Fruit fly (Drosophila melanogaster) whole organism, embryonic: ENCODE measurements around the gene r2d2.

Source experiments
- Adf1 ChIP-seq: fragments of 200-800 bp; sonication (Bioruptor generic); IDR thresholded peaks from 2 replicates; pipeline ENCODE4 v1.3.6; 2022; ENCODE audit warnings: missing biosample characterization, missing genetic modification characterization
- CG1024 ChIP-seq: fragments of 200-800 bp; sonication (Bioruptor generic); IDR thresholded peaks from 2 replicates; pipeline ENCODE4 v1.3.6; 2022; ENCODE audit warnings: missing biosample characterization, missing genetic modification characterization
- CG10366 ChIP-seq: fragments of 200-800 bp; sonication (Bioruptor generic); IDR thresholded peaks from 2 replicates; pipeline ENCODE4 v1.3.6; 2022; ENCODE audit warnings: missing biosample characterization, missing genetic modification characterization
- CG10565 ChIP-seq: fragments of 200-800 bp; sonication (Bioruptor generic); optimal IDR thresholded peaks from 3 replicates; lab custom pipeline; 2016; ENCODE audit warnings: missing biosample characterization, mild to moderate bottlenecking, missing genetic modification characterization
- CG11695 ChIP-seq: fragments of 200-800 bp; sonication (Bioruptor generic); IDR thresholded peaks from 3 replicates; pipeline ENCODE4 v1.3.6; 2022; ENCODE audit warnings: missing biosample characterization, missing genetic modification characterization
- CG12236 ChIP-seq: fragments of 200-800 bp; sonication (Bioruptor generic); optimal IDR thresholded peaks from 2 replicates; lab custom pipeline; 2016; ENCODE audit warnings: missing biosample characterization, missing genetic modification characterization
- CG12299 ChIP-seq: fragments of 200-800 bp; sonication (Bioruptor generic); optimal IDR thresholded peaks from 2 replicates; lab custom pipeline; 2018; ENCODE audit warnings: missing biosample characterization, mild to moderate bottlenecking, missing genetic modification characterization
- CG13287 ChIP-seq: fragments of 200-800 bp; sonication (Bioruptor generic); IDR thresholded peaks from 2 replicates; pipeline ENCODE4 v1.3.6; 2022; ENCODE audit warnings: missing biosample characterization, missing genetic modification characterization; ENCODE audit not compliant: partially characterized antibody
- CG14965 ChIP-seq: fragments of 200-800 bp; sonication (Bioruptor generic); optimal IDR thresholded peaks from 2 replicates; lab custom pipeline; 2016; ENCODE audit warnings: missing biosample characterization, missing genetic modification characterization, borderline replicate concordance
- CG16863 ChIP-seq: fragments of 200-800 bp; sonication (Bioruptor generic); optimal IDR thresholded peaks from 3 replicates; lab custom pipeline; 2016; ENCODE audit warnings: missing biosample characterization, missing genetic modification characterization
- CG2129 ChIP-seq: fragments of 200-800 bp; sonication (Bioruptor generic); IDR thresholded peaks from 2 replicates; pipeline ENCODE4 v1.3.6; 2022; ENCODE audit warnings: missing biosample characterization, missing genetic modification characterization; ENCODE audit not compliant: partially characterized antibody
- CG2678 ChIP-seq: fragments of 200-800 bp; sonication (Bioruptor generic); optimal IDR thresholded peaks from 3 replicates; lab custom pipeline; 2019; ENCODE audit warnings: missing biosample characterization, mild to moderate bottlenecking, missing genetic modification characterization, moderate library complexity
- CG2875 ChIP-seq: fragments of 200-800 bp; sonication (Bioruptor generic); optimal IDR thresholded peaks from 2 replicates; lab custom pipeline; 2017; ENCODE audit warnings: missing biosample characterization, mild to moderate bottlenecking, missing genetic modification characterization, missing genetic modification reagents
- CG32767 ChIP-seq: fragments of 200-800 bp; sonication (Bioruptor generic); IDR thresholded peaks from 2 replicates; pipeline ENCODE4 v1.3.6; 2022; ENCODE audit warnings: missing biosample characterization, missing genetic modification characterization
- CG33213 ChIP-seq: fragments of 200-800 bp; sonication (Bioruptor generic); optimal IDR thresholded peaks from 3 replicates; lab custom pipeline; 2016; ENCODE audit warnings: missing biosample characterization, missing genetic modification characterization
- CG3407 ChIP-seq: fragments of 200-800 bp; sonication (Bioruptor generic); optimal IDR thresholded peaks from 2 replicates; lab custom pipeline; 2018; ENCODE audit warnings: missing biosample characterization, mild to moderate bottlenecking, missing genetic modification characterization
- CG3726 ChIP-seq: fragments of 200-800 bp; sonication (Bioruptor generic); IDR thresholded peaks from 3 replicates; pipeline ENCODE4, ENCODE4 v1.3.6; 2022; ENCODE audit warnings: missing biosample characterization, missing genetic modification characterization
- CG3995 ChIP-seq: fragments of 200-800 bp; sonication (Bioruptor generic); optimal IDR thresholded peaks from 3 replicates; lab custom pipeline; 2016; ENCODE audit warnings: missing biosample characterization, missing genetic modification characterization
- CG4360 ChIP-seq: fragments of 200-800 bp; sonication (Bioruptor generic); IDR thresholded peaks from 2 replicates; pipeline ENCODE4 v1.3.6; 2022; ENCODE audit warnings: missing biosample characterization, missing genetic modification characterization
- CG6683 ChIP-seq: fragments of 200-800 bp; sonication (Bioruptor generic); optimal IDR thresholded peaks from 2 replicates; lab custom pipeline; 2017; ENCODE audit warnings: missing biosample characterization, mild to moderate bottlenecking, missing genetic modification characterization, missing genetic modification reagents
- CG6813 ChIP-seq: fragments of 200-800 bp; sonication (Bioruptor generic); optimal IDR thresholded peaks from 2 replicates; lab custom pipeline; 2017; ENCODE audit warnings: missing biosample characterization, missing genetic modification characterization, mild to moderate bottlenecking, moderate library complexity, missing genetic modification reagents
- CG8359 ChIP-seq: fragments of 200-800 bp; sonication (Bioruptor generic); optimal IDR thresholded peaks from 2 replicates; lab custom pipeline; 2017; ENCODE audit warnings: missing biosample characterization, mild to moderate bottlenecking, missing genetic modification characterization, borderline replicate concordance
- CG8478 ChIP-seq: fragments of >200 bp; optimal IDR thresholded peaks from 2 replicates; lab custom pipeline; 2018
- CG8944 ChIP-seq: fragments of 200-800 bp; sonication (Bioruptor generic); optimal IDR thresholded peaks from 3 replicates; lab custom pipeline; 2016; ENCODE audit warnings: missing biosample characterization, missing genetic modification characterization
- CkIIα-i1 ChIP-seq: fragments of 200-800 bp; sonication (Bioruptor generic); IDR thresholded peaks from 2 replicates; pipeline ENCODE4 v1.3.6; 2022; ENCODE audit warnings: missing biosample characterization, missing genetic modification characterization
- CoRest ChIP-seq: fragments of 200-800 bp; sonication (Bioruptor generic); optimal IDR thresholded peaks from 3 replicates; lab custom pipeline; 2018; ENCODE audit warnings: missing biosample characterization, mild to moderate bottlenecking, missing genetic modification characterization, moderate library complexity
- Dfd ChIP-seq, 2 experiments: fragments of >200 bp; optimal IDR thresholded peaks; 2 replicates each; lab custom pipeline; 2017; ENCODE audit warnings: missing biosample characterization in 2 of 2, missing genetic modification characterization in 2 of 2
- Dref ChIP-seq: fragments of 200-800 bp; sonication (Bioruptor generic); IDR thresholded peaks from 2 replicates; pipeline ENCODE4 v1.3.6; 2022; ENCODE audit warnings: missing biosample characterization, missing genetic modification characterization
- Gug ChIP-seq: fragments of 200-800 bp; sonication (Bioruptor generic); IDR thresholded peaks from 4 replicates; pipeline ENCODE4 v1.3.6; 2022; ENCODE audit warnings: missing biosample characterization, missing genetic modification characterization
- HLH3B ChIP-seq: fragments of 200-800 bp; sonication (Bioruptor generic); IDR thresholded peaks from 2 replicates; pipeline ENCODE4 v1.3.6; 2022; ENCODE audit warnings: missing biosample characterization, missing genetic modification characterization
- Opbp ChIP-seq: fragments of 200-800 bp; sonication (Bioruptor generic); IDR thresholded peaks from 3 replicates; pipeline ENCODE4 v1.3.6; 2022; ENCODE audit warnings: missing biosample characterization, missing genetic modification characterization; ENCODE audit not compliant: partially characterized antibody
- bab2 ChIP-seq: fragments of 200-800 bp; sonication (Bioruptor generic); optimal IDR thresholded peaks from 2 replicates; lab custom pipeline; 2016; ENCODE audit warnings: missing biosample characterization, missing genetic modification characterization
- btn ChIP-seq: fragments of 200-800 bp; sonication (Bioruptor generic); optimal IDR thresholded peaks from 2 replicates; lab custom pipeline; 2016; ENCODE audit warnings: missing biosample characterization, missing genetic modification characterization
- chm ChIP-seq: fragments of 200-800 bp; sonication (Bioruptor generic); IDR thresholded peaks from 2 replicates; pipeline ENCODE4 v1.3.6; 2022; ENCODE audit warnings: missing biosample characterization, missing genetic modification characterization
- exex ChIP-seq: fragments of 200-800 bp; sonication (Bioruptor generic); optimal IDR thresholded peaks from 4 replicates; lab custom pipeline; 2018; ENCODE audit warnings: missing biosample characterization, mild to moderate bottlenecking, missing genetic modification characterization, moderate library complexity
- gsb ChIP-seq: fragments of 200-800 bp; sonication (Bioruptor generic); IDR thresholded peaks from 2 replicates; pipeline ENCODE4 v1.3.6; 2022; ENCODE audit warnings: missing biosample characterization, missing genetic modification characterization
- her ChIP-seq: fragments of 200-800 bp; sonication (Bioruptor generic); optimal IDR thresholded peaks from 2 replicates; lab custom pipeline; 2016; ENCODE audit warnings: missing biosample characterization, missing genetic modification characterization
- inv ChIP-seq: fragments of 200-800 bp; sonication (Bioruptor generic); IDR thresholded peaks from 2 replicates; pipeline ENCODE4 v1.3.6; 2022; ENCODE audit warnings: missing biosample characterization, missing genetic modification characterization; ENCODE audit not compliant: partially characterized antibody
- jigr1 ChIP-seq: fragments of 200-800 bp; sonication (Bioruptor generic); IDR thresholded peaks from 3 replicates; pipeline ENCODE4 v1.3.6; 2022; ENCODE audit warnings: missing biosample characterization, missing genetic modification characterization
- klu ChIP-seq: fragments of 200-800 bp; sonication (Bioruptor generic); IDR thresholded peaks from 2 replicates; pipeline ENCODE4 v1.3.6; 2022; ENCODE audit warnings: missing biosample characterization, missing genetic modification characterization
- lov ChIP-seq, 2 experiments: fragments of 200-800 bp in 1 of 2; fragments of >200 bp in 1 of 2; sonication (Bioruptor generic) in 1 of 2; IDR thresholded peaks in 1 of 2; optimal IDR thresholded peaks in 1 of 2; 2 replicates in 1 of 2; 3 replicates in 1 of 2; pipeline versions ENCODE4 v1.3.6 to Lab custom; 2017 to 2022; ENCODE audit warnings: missing biosample characterization in 1 of 2, missing genetic modification characterization in 1 of 2
- mam ChIP-seq: fragments of 200-800 bp; sonication (Bioruptor generic); optimal IDR thresholded peaks from 3 replicates; lab custom pipeline; 2016; ENCODE audit warnings: missing biosample characterization, missing genetic modification characterization
- pan ChIP-seq, 4 experiments: fragments of >200 bp in 3 of 4; fragments of 200-800 bp in 1 of 4; sonication (Bioruptor generic) in 1 of 4; optimal IDR thresholded peaks in 3 of 4; IDR thresholded peaks in 1 of 4; 2 replicates each; pipeline versions ENCODE4 v1.3.6 to Lab custom; 2017 to 2022; ENCODE audit warnings: missing biosample characterization in 2 of 4, missing genetic modification characterization in 2 of 4, mixed read lengths in 1 of 4
- sc ChIP-seq, 3 experiments: fragments of >200 bp in 2 of 3; fragments of 200-800 bp in 1 of 3; sonication (Bioruptor generic) in 1 of 3; optimal IDR thresholded peaks; 2 replicates in 2 of 3; 3 replicates in 1 of 3; lab custom pipeline; 2017; ENCODE audit warnings: mild to moderate bottlenecking in 1 of 3, missing biosample characterization in 1 of 3, missing genetic modification characterization in 1 of 3, missing genetic modification reagents in 1 of 3
- sob ChIP-seq: fragments of 200-800 bp; sonication (Bioruptor generic); IDR thresholded peaks from 2 replicates; pipeline ENCODE4 v1.3.6; 2022; ENCODE audit warnings: missing biosample characterization, missing genetic modification characterization
- ttk ChIP-seq: fragments of 200-800 bp; sonication (Bioruptor generic); IDR thresholded peaks from 2 replicates; pipeline ENCODE4 v2.1.2; 2022; ENCODE audit warnings: missing biosample characterization, missing genetic modification characterization
- unpg ChIP-seq: fragments of 200-800 bp; sonication (Bioruptor generic); optimal IDR thresholded peaks from 3 replicates; lab custom pipeline; 2018; ENCODE audit warnings: missing biosample characterization, mild to moderate bottlenecking, missing genetic modification characterization, moderate library complexity
- usp ChIP-seq: fragments of >200 bp; optimal IDR thresholded peaks from 2 replicates; lab custom pipeline; 2017; ENCODE audit warnings: missing biosample characterization, missing genetic modification characterization

Gene r2d2

DNA sequence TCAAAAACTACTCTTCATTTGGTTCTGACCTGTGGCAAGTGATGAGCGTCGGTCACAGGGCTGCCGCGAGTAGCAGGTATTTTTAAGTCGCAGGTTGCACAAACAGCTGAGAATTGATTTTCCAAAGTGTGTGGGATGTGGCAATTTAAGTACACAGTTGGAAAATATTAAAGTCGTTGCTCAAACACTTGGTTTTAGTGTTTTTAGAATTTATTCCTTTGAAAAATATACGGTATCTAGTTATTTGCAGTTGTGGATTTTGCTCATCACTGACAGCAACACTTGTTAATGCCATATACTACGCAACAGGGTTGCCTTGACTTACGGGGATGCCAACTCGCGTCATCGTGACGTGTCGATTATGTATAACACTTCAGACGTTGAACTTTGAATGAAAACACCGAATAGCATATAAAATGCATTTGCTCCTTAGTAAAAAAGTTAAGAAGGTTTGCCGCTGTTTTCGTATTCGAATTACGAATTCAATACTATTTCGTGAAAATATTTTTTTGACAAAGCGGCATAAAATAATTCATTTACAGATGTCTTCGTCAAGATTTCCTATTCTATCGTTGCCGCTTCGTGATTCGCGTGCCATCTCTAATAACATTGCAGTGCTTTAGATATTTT, at the start of gene r2d2, which contains the start of gene Herp:
Gene r2d2 (plus strand): TSS at position 344 of the 630 bp plus-strand sequence.
Gene Herp (minus strand): TSS at position 255 of the 630 bp plus-strand sequence.
- TF ChIP-seq bab2 (GFP tag; lab: Kevin White, UChicago) (peak; percentile 92), CoRest (tag; lab: Kevin White, UChicago) (peak; percentile 95), ttk (GFP tag; lab: Robert Waterston, UW) (peak; percentile 76), Adf1 (GFP tag; lab: Robert Waterston, UW) (peak; percentile 64), CG32767 (GFP tag; lab: Robert Waterston, UW) (peak; percentile 86), pan (optimal IDR thresholded peaks at IDR 0.05; lab: Kevin White, UChicago) (no peak), pan (GFP tag; optimal IDR thresholded peaks at IDR 0.05 in 1 of 2, IDR thresholded peaks at IDR 0.05 in 1 of 2) (peak in 1 of 2 experiments; percentile 84), usp (no peak), CG2678 (tag; lab: Kevin White, UChicago) (peak; percentile 93), CG8944 (GFP tag; lab: Kevin White, UChicago) (peak; percentile 93), CG10565 (GFP tag; lab: Kevin White, UChicago) (peak; percentile 74), chm (GFP tag; lab: Robert Waterston, UW) (peak; percentile 77), CG3407 (peak; percentile 65), Gug (GFP tag; lab: Robert Waterston, UW) (peak; percentile 88), klu (GFP tag; lab: Robert Waterston, UW) (peak; percentile 84), Opbp (peak; percentile 63; the same call in 1 of the 3 replicates), CG2875 (GFP tag; lab: Kevin White, UChicago) (peak; percentile 64), sc (optimal IDR thresholded peaks at IDR 0.05; lab: Kevin White, UChicago) (no peak), sc (GFP tag; optimal IDR thresholded peaks at IDR 0.05; lab: Kevin White, UChicago) (peak; percentile 58), CG2129 (peak; percentile 45), HLH3B (GFP tag; lab: Robert Waterston, UW) (peak; percentile 86), CG12236 (GFP tag; lab: Kevin White, UChicago) (peak; percentile 81), lov (optimal IDR thresholded peaks at IDR 0.05; lab: Kevin White, UChicago) (no peak), lov (GFP tag; IDR thresholded peaks at IDR 0.05; lab: Robert Waterston, UW) (no peak), sob (peak; percentile 94), CG4360 (GFP tag; lab: Robert Waterston, UW) (no peak; the same call in 1 of the 2 replicates), CG3995 (peak; percentile 100), btn (peak; percentile 81), CG6813 (GFP tag; lab: Kevin White, UChicago) (peak; percentile 64), CG33213 (GFP tag; lab: Kevin White, UChicago) (peak; percentile 91), her (GFP tag; lab: Kevin White, UChicago) (peak; percentile 92), CG11695 (GFP tag; lab: Robert Waterston, UW) (peak; percentile 90), CG6683 (GFP tag; lab: Kevin White, UChicago) (peak; percentile 62), CG1024 (GFP tag; lab: Robert Waterston, UW) (no peak), jigr1 (peak; percentile 80; the same call in 2 of the 3 replicates), CG16863 (GFP tag; lab: Kevin White, UChicago) (peak; percentile 85), Dref (GFP tag; lab: Robert Waterston, UW) (peak; percentile 48), CkIIα-i1 (GFP tag; lab: Robert Waterston, UW) (no peak), CG13287 (GFP tag; lab: Robert Waterston, UW) (peak; percentile 92), CG8359 (peak; percentile 68), CG10366 (peak; percentile 74), unpg (GFP tag; lab: Kevin White, UChicago) (peak; percentile 85), inv (GFP tag; lab: Robert Waterston, UW) (peak; percentile 73), mam (GFP tag; lab: Kevin White, UChicago) (peak; percentile 96), CG8478 (lab: Kevin White, UChicago) (no peak), exex (tag; lab: Kevin White, UChicago) (peak; percentile 65), Dfd (GFP tag; optimal IDR thresholded peaks at IDR 0.05; lab: Kevin White, UChicago) (no peak), CG12299 (tag; lab: Kevin White, UChicago) (peak; percentile 88), gsb (peak; percentile 71), CG14965 (GFP tag; lab: Kevin White, UChicago) (peak; percentile 54), CG3726 (GFP tag; lab: Robert Waterston, UW) (peak; percentile 65; the same call in 2 of the 3 replicates)
